Fruit fly (Drosophila melanogaster): Measurements from ENCODE around the gene CG13305.
A peak's percentile ranks its signal among the peaks of the same experiment; 100 is the strongest.

The CG13305 gene

dm6 chr3L:8676500-8676899, 29.9 kb upstream of the CG13305 start (continued):
- TF ChIP-seq Scr (GFP tag; IDR thresholded peaks at IDR 0.05; ENCODE audit: partially characterized antibody) (no peak), CG6765 (GFP tag; optimal IDR thresholded peaks at IDR 0.05) (peak; percentile 8), Sry-β (GFP tag; optimal IDR thresholded peaks at IDR 0.05) (no peak), Atf-2 (GFP tag; optimal IDR thresholded peaks at IDR 0.05) (no peak), CG12769 (tag; optimal IDR thresholded peaks at IDR 0.05) (peak; percentile 46), CG9437 (GFP tag; optimal IDR thresholded peaks at IDR 0.05) (no peak), Myb (GFP tag; optimal IDR thresholded peaks at IDR 0.05) (no peak), CTCF (GFP tag; optimal IDR thresholded peaks at IDR 0.05) (no peak), CG30403 (GFP tag; optimal IDR thresholded peaks at IDR 0.05) (no peak), CrebB (tag; optimal IDR thresholded peaks at IDR 0.05) (no peak), lola (GFP tag; optimal IDR thresholded peaks at IDR 0.05) (no peak), sr (GFP tag; IDR thresholded peaks at IDR 0.05) (peak; percentile 76; the same call in 2 of the 3 replicates), Camta (GFP tag; optimal IDR thresholded peaks at IDR 0.05) (no peak), kah (GFP tag; optimal IDR thresholded peaks at IDR 0.05) (no peak), Atf3 (GFP tag; optimal IDR thresholded peaks at IDR 0.05) (no peak), seq (GFP tag; IDR thresholded peaks at IDR 0.05) (no peak), CG15696 (tag; optimal IDR thresholded peaks at IDR 0.05) (no peak), Gug (GFP tag; IDR thresholded peaks at IDR 0.05) (no peak), Hr51 (GFP tag; optimal IDR thresholded peaks at IDR 0.05) (no peak), rib (GFP tag; IDR thresholded peaks at IDR 0.05) (0 out of 2 replicates have a peak, but pooled peaks have one; percentile 25), CG13296 (GFP tag; optimal IDR thresholded peaks at IDR 0.05) (no peak), CG11085 (GFP tag; IDR thresholded peaks at IDR 0.05) (no peak), CG17802 (tag; optimal IDR thresholded peaks at IDR 0.05) (no peak), zen (tag; optimal IDR thresholded peaks at IDR 0.05) (no peak), jumu (GFP tag; optimal IDR thresholded peaks at IDR 0.05) (no peak), yki (optimal IDR thresholded peaks at IDR 0.05) (no peak), CG1602 (GFP tag; optimal IDR thresholded peaks at IDR 0.05) (no peak), Dbx (GFP tag; IDR thresholded peaks at IDR 0.05) (peak; percentile 47; the same call in 1 of the 3 replicates), br (optimal IDR thresholded peaks at IDR 0.05) (no peak)

- TF ChIP-seq ATbp (GFP tag; optimal IDR thresholded peaks at IDR 0.05) (no peak), YL-1 (GFP tag; optimal IDR thresholded peaks at IDR 0.05) (peak; percentile 46), btn (GFP tag; optimal IDR thresholded peaks at IDR 0.05) (no peak), run (tag; optimal IDR thresholded peaks at IDR 0.05) (no peak), Hand (GFP tag; optimal IDR thresholded peaks at IDR 0.05) (no peak), sd (tag; optimal IDR thresholded peaks at IDR 0.05) (peak; percentile 88), Dek (tag; optimal IDR thresholded peaks at IDR 0.05) (peak; percentile 17), amos (GFP tag; IDR thresholded peaks at IDR 0.05; ENCODE audit: partially characterized antibody) (peak; percentile 58; the same call in 1 of the 2 replicates), NfI (GFP tag; optimal IDR thresholded peaks at IDR 0.05) (no peak), Stat92E (GFP tag; optimal IDR thresholded peaks at IDR 0.05) (peak in 1 of 3 experiments; percentile 73), Atf-2 (GFP tag; optimal IDR thresholded peaks at IDR 0.05) (no peak), CG8089 (GFP tag; optimal IDR thresholded peaks at IDR 0.05) (no peak), tio (GFP tag; optimal IDR thresholded peaks at IDR 0.05) (no peak), knrl (GFP tag; IDR thresholded peaks at IDR 0.05; ENCODE audit: partially characterized antibody) (peak; percentile 33; the same call in 2 of the 3 replicates), Taf1 (GFP tag; IDR thresholded peaks at IDR 0.05) (0 out of 2 replicates have a peak, but pooled peaks have one; percentile 29), ken (GFP tag; IDR thresholded peaks at IDR 0.05) (no peak), CG12942 (GFP tag; optimal IDR thresholded peaks at IDR 0.05) (no peak), CG17802 (tag; optimal IDR thresholded peaks at IDR 0.05) (no peak), pnt (GFP tag; optimal IDR thresholded peaks at IDR 0.05) (no peak), CG4424 (GFP tag; optimal IDR thresholded peaks at IDR 0.05) (no peak), CG4328 (GFP tag; optimal IDR thresholded peaks at IDR 0.05) (peak; percentile 41), CG10321 (GFP tag; IDR thresholded peaks at IDR 0.05) (peak; percentile 20; the same call in 1 of the 2 replicates), zf30C (GFP tag; optimal IDR thresholded peaks at IDR 0.05) (peak; percentile 28), croc (GFP tag; conservative IDR thresholded peaks at IDR 0.05) (no peak), Nf-YB (GFP tag; optimal IDR thresholded peaks at IDR 0.05) (peak; percentile 83)
Observed at dm6 chr3L:8675545-8676084, 29.0 kb upstream of the CG13305 start, which contains the start of gene hry. Gene hry, plus strand, starts transcription at chr3L:8675759.
